Fruit fly (Drosophila melanogaster): ENCODE data around the gene eIF3g2.

Gene eIF3g2

DNA sequence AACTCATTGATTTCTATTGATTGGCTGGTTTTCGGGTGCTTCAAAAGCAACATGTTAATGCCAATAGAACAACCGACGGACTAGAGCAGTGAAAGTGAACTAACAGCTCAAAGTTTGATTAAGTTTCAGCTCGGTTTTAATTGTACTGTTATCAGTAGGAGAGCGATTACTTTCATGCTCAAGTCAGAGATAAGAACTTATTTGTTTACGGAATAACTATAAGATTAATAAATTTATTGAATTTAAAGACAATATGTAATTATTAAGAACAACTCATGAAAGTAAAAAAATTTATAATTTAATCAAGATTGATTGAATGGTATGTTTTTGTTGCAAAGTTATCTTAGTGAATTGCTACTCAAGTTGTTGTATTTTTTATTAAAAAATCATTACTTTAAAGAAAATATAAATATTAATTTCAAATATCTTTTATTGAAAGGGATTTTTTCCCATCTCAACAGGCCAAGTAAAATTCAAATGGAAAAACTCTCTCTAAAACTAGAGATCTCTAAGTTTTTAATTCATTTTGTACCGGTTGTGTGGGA, at the start of gene eIF3g2, which contains the start of gene Tmlh:
eIF3g2 (plus strand) TSS at position 495 of the 545 bp plus-strand sequence.
Tmlh (minus strand) TSS at position 101 of the 545 bp plus-strand sequence.
- no peak for TF ChIP-seq Myc (optimal IDR thresholded peaks at IDR 0.05)
- no peak for TF ChIP-seq h (optimal IDR thresholded peaks at IDR 0.05)
- TF ChIP-seq ttk (optimal IDR thresholded peaks at IDR 0.05): no peak
- no peak for TF ChIP-seq Sin3A (optimal IDR thresholded peaks at IDR 0.05)
- no peak for TF ChIP-seq psq (optimal IDR thresholded peaks at IDR 0.05)
- TF ChIP-seq insv (optimal IDR thresholded peaks at IDR 0.05): no peak

DNA sequence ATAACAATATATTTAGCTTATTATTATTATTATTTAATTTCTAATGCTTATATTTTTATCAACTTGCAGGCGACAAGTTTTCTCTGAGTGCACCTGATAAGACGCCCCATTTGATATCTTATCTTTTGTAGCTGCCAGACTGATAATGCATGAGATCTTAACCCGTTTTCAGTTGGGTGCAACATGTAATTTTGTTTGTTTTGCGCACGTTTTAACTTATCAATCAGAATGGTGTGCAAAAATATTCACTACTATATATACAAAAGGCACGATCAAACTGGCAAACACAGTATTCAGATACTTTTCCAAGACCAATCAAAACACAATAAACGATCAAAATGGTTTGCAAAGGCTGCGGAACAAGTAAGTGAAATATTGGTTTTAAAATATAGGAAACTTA, 48.1 kb upstream of the eIF3g2 start, which contains the start of gene MtnC:
MtnC (plus strand) TSS at position 301 of the 400 bp plus-strand sequence.
- TF ChIP-seq h (optimal IDR thresholded peaks at IDR 0.05): no peak
- no peak for TF ChIP-seq Myc (optimal IDR thresholded peaks at IDR 0.05)
- no peak for TF ChIP-seq ttk (optimal IDR thresholded peaks at IDR 0.05)
- no peak for TF ChIP-seq Sin3A (optimal IDR thresholded peaks at IDR 0.05)
- no peak for TF ChIP-seq psq (optimal IDR thresholded peaks at IDR 0.05)
- no peak for TF ChIP-seq insv (optimal IDR thresholded peaks at IDR 0.05)

DNA sequence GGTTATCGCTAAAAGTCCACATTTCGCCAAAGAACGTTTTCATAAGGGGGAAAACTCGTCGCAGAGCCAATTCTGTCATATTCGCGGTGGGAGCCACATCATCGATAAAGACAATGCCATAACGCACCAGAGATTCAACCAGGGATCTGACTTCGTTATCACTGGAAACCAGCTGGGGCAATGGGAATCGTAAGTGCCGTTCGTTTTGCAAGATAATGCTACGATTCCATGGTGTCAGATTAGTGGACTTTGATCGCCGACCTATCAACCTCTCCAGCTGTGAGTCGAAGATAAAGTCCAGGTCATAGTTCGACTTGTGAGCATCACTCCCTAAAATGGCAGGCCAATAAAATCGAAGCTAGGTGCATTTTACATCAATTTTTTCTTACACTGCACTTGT, 820 bp upstream of the eIF3g2 start:
- no peak for TF ChIP-seq ttk (optimal IDR thresholded peaks at IDR 0.05)
- no peak for TF ChIP-seq Myc (optimal IDR thresholded peaks at IDR 0.05)
- no peak for TF ChIP-seq insv (optimal IDR thresholded peaks at IDR 0.05)
- no peak for TF ChIP-seq h (optimal IDR thresholded peaks at IDR 0.05)
- TF ChIP-seq psq (optimal IDR thresholded peaks at IDR 0.05): no peak
- TF ChIP-seq Sin3A (optimal IDR thresholded peaks at IDR 0.05): no peak

DNA sequence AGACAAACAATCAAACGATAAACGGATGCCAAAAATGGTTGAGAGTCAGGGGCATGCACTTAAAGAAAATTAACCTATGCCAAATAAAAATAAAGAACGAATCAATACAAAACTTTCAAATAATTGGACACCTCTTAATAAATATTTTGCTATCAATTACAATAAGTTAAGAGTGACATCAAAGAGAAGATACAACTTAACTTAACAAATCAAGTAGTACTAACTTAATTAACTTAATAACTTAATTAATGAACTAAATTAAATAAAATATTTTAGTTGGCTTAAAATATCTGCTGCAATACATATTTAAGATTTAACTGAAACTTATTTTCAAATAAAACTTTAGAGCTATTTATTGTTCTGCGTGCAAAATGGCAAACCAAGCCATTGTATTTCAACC, 14.0 kb downstream of the eIF3g2 start:
- TF ChIP-seq insv (optimal IDR thresholded peaks at IDR 0.05) (no peak), Sin3A (optimal IDR thresholded peaks at IDR 0.05) (no peak), ttk (optimal IDR thresholded peaks at IDR 0.05) (no peak), Myc (optimal IDR thresholded peaks at IDR 0.05) (no peak), h (optimal IDR thresholded peaks at IDR 0.05) (no peak), psq (optimal IDR thresholded peaks at IDR 0.05) (no peak)

DNA sequence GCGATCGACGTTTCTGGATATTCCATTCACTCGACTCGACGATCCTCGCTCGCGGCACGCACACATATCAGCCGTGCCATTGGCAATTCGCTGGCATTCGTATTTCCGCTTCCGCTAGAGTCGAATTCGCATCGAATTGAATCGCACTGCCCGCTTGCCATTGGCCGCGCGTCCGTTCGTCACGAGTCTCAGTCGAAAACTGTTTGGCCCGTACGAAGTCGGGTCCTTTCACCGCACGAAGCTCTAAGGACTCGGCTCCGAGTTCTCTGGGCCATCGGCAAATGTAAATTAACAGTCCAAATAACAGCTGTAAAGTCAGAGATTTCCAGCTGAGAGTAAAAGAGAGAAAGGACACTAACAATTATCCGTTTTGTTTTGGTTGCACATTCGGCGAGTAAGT, 41.4 kb downstream of the eIF3g2 start:
- TF ChIP-seq Sin3A (optimal IDR thresholded peaks at IDR 0.05) (no peak), insv (optimal IDR thresholded peaks at IDR 0.05) (no peak)
